Worm (Caenorhabditis elegans) whole organism, young adult: ENCODE results near the gene C25H3.17.

Experiments used
- D2030.7 ChIP-seq: fragments of 200-800 bp; sonication (Bioruptor generic); IDR thresholded peaks from 2 replicates; pipeline ENCODE4 v1.3.6; 2022; ENCODE audit warnings: missing genetic modification reagents, missing genetic modification characterization, missing compliant biosample characterization
- F49E8.2 ChIP-seq: sonication (generic microtip); optimal IDR thresholded peaks from 3 replicates; lab custom pipeline; 2017; ENCODE audit warnings: missing genetic modification characterization, mild to moderate bottlenecking, missing compliant biosample characterization, antibody characterized with exemption, moderate library complexity; ENCODE audit not compliant: insufficient read depth
- F52B5.7 ChIP-seq: sonication (generic microtip); optimal IDR thresholded peaks from 2 replicates; lab custom pipeline; 2016; ENCODE audit warnings: mild to moderate bottlenecking, missing genetic modification characterization, missing compliant biosample characterization
- F57A8.1 ChIP-seq: fragments of 200-800 bp; sonication (Bioruptor generic); optimal IDR thresholded peaks from 2 replicates; lab custom pipeline; 2018; ENCODE audit warnings: mild to moderate bottlenecking, missing genetic modification characterization, moderate library complexity, missing compliant biosample characterization
- F57C9.4 ChIP-seq: sonication (generic microtip); optimal IDR thresholded peaks from 2 replicates; lab custom pipeline; 2017; ENCODE audit warnings: mild to moderate bottlenecking, missing genetic modification characterization, missing compliant biosample characterization
- T26A5.8 ChIP-seq: sonication (generic microtip); optimal IDR thresholded peaks from 2 replicates; lab custom pipeline; 2016; ENCODE audit warnings: missing genetic modification characterization, missing compliant biosample characterization
- Y95B8A.8 ChIP-seq: fragments of 200-800 bp; sonication (Bioruptor generic); IDR thresholded peaks from 2 replicates; pipeline ENCODE4 v1.3.6; 2022; ENCODE audit warnings: missing genetic modification reagents, missing genetic modification characterization, missing compliant biosample characterization
- ZK185.1 ChIP-seq: sonication (generic microtip); optimal IDR thresholded peaks from 2 replicates; lab custom pipeline; 2016; ENCODE audit warnings: mild to moderate bottlenecking, missing genetic modification characterization, missing compliant biosample characterization; ENCODE audit not compliant: poor library complexity, severe bottlenecking
- athp-1 ChIP-seq: sonication (generic microtip); optimal IDR thresholded peaks from 2 replicates; lab custom pipeline; 2017; ENCODE audit warnings: mild to moderate bottlenecking, missing genetic modification characterization, missing compliant biosample characterization
- attf-5 ChIP-seq: fragments of 200-800 bp; sonication (Bioruptor generic); optimal IDR thresholded peaks from 2 replicates; lab custom pipeline; 2018; ENCODE audit warnings: mild to moderate bottlenecking, missing genetic modification characterization, missing compliant biosample characterization
- attf-6 ChIP-seq: fragments of 200-800 bp; sonication (Bioruptor generic); IDR thresholded peaks from 2 replicates; pipeline ENCODE4 v1.3.6; 2022; ENCODE audit warnings: missing genetic modification reagents, missing genetic modification characterization, missing compliant biosample characterization
- bed-2 ChIP-seq: fragments of 200-800 bp; sonication (Bioruptor generic); IDR thresholded peaks from 2 replicates; pipeline ENCODE4 v1.3.6; 2022; ENCODE audit warnings: missing genetic modification reagents, missing genetic modification characterization, missing compliant biosample characterization
- ceh-40 ChIP-seq: fragments of 200-800 bp; sonication (Bioruptor generic); IDR thresholded peaks from 2 replicates; pipeline ENCODE4 v1.3.6; 2022; ENCODE audit warnings: missing genetic modification characterization, missing compliant biosample characterization
- ceh-91 ChIP-seq: fragments of 200-800 bp; sonication (Bioruptor generic); IDR thresholded peaks from 2 replicates; pipeline ENCODE4 v1.3.6; 2022; ENCODE audit warnings: missing genetic modification reagents, missing genetic modification characterization, missing compliant biosample characterization
- dpl-1 ChIP-seq: fragments of 150-350 bp; optimal IDR thresholded peaks from 2 replicates; lab custom pipeline; 2014; ENCODE audit warnings: missing biosample characterization, missing genetic modification reagents, missing genetic modification characterization
- ets-4 ChIP-seq: fragments of 200-800 bp; sonication (Bioruptor generic); optimal IDR thresholded peaks from 2 replicates; lab custom pipeline; 2018; ENCODE audit warnings: mild to moderate bottlenecking, missing genetic modification characterization, missing compliant biosample characterization
- gei-17 ChIP-seq: fragments of 200-800 bp; sonication (Bioruptor generic); optimal IDR thresholded peaks from 2 replicates; lab custom pipeline; 2018; ENCODE audit warnings: mild to moderate bottlenecking, missing genetic modification characterization, missing compliant biosample characterization
- him-1 ChIP-seq: sonication (generic microtip); optimal IDR thresholded peaks from 2 replicates; lab custom pipeline; 2016; ENCODE audit warnings: missing genotype, missing genetic modification reagents, missing genetic modification characterization, missing compliant biosample characterization
- hlh-26 ChIP-seq: fragments of 200-800 bp; sonication (Bioruptor generic); conservative IDR thresholded peaks from 2 replicates; pipeline ENCODE4 v1.3.6; 2022; ENCODE audit warnings: missing genetic modification reagents, missing genetic modification characterization, missing compliant biosample characterization
- hrde-1 ChIP-seq: sonication (generic microtip); optimal IDR thresholded peaks from 2 replicates; lab custom pipeline; 2016; ENCODE audit warnings: missing genetic modification characterization, mild to moderate bottlenecking, missing compliant biosample characterization, moderate library complexity, missing genotype, missing genetic modification reagents, borderline replicate concordance
- hsf-1 ChIP-seq: fragments of 200-800 bp; sonication (Bioruptor generic); IDR thresholded peaks from 2 replicates; pipeline ENCODE4 v1.3.6; 2022; ENCODE audit warnings: missing genetic modification reagents, missing genetic modification characterization, missing compliant biosample characterization
- madf-3 ChIP-seq: fragments of 200-800 bp; sonication (Bioruptor generic); IDR thresholded peaks from 2 replicates; pipeline ENCODE4 v1.3.6; 2022; ENCODE audit warnings: missing genetic modification reagents, missing genetic modification characterization, missing compliant biosample characterization
- madf-6 ChIP-seq: fragments of 200-800 bp; sonication (Bioruptor generic); IDR thresholded peaks from 2 replicates; pipeline ENCODE4 v1.3.6; 2022; ENCODE audit warnings: missing genetic modification reagents, missing genetic modification characterization, missing compliant biosample characterization
- mcd-1 ChIP-seq: fragments of 200-800 bp; sonication (Bioruptor generic); IDR thresholded peaks from 2 replicates; pipeline ENCODE4 v1.3.6; 2022; ENCODE audit warnings: missing genetic modification reagents, missing genetic modification characterization, missing compliant biosample characterization
- mel-28 ChIP-seq: sonication (generic microtip); optimal IDR thresholded peaks from 2 replicates; lab custom pipeline; 2016; ENCODE audit warnings: borderline replicate concordance, mild to moderate bottlenecking, missing genetic modification characterization, missing compliant biosample characterization
- nfya-2 ChIP-seq: fragments of 200-800 bp; sonication (Bioruptor generic); IDR thresholded peaks from 2 replicates; pipeline ENCODE4 v1.3.6; 2022; ENCODE audit warnings: missing genetic modification reagents, missing genetic modification characterization, missing compliant biosample characterization
- nhr-120 ChIP-seq: fragments of 200-800 bp; sonication (Bioruptor generic); IDR thresholded peaks from 2 replicates; pipeline ENCODE4 v1.3.6; 2022; ENCODE audit warnings: missing genetic modification characterization, missing compliant biosample characterization
- nhr-27 ChIP-seq: fragments of 200-800 bp; sonication (Bioruptor generic); optimal IDR thresholded peaks from 2 replicates; lab custom pipeline; 2018; ENCODE audit warnings: mild to moderate bottlenecking, missing genetic modification characterization, moderate library complexity, missing compliant biosample characterization
- nhr-80 ChIP-seq: sonication (generic microtip); optimal IDR thresholded peaks from 2 replicates; lab custom pipeline; 2016; ENCODE audit warnings: missing genetic modification characterization, missing compliant biosample characterization
- pbrm-1 ChIP-seq: fragments of 200-800 bp; sonication (Bioruptor generic); IDR thresholded peaks from 2 replicates; pipeline ENCODE4 v1.3.6; 2022; ENCODE audit warnings: missing genetic modification reagents, missing genetic modification characterization, missing compliant biosample characterization
- rcor-1 ChIP-seq: fragments of 200-800 bp; sonication (Bioruptor generic); IDR thresholded peaks from 2 replicates; pipeline ENCODE4 v1.3.6; 2022; ENCODE audit warnings: missing genetic modification reagents, missing genetic modification characterization, missing compliant biosample characterization
- rec-8 ChIP-seq, 2 experiments: sonication (generic microtip); optimal IDR thresholded peaks; 2 replicates each; lab custom pipeline; 2016; ENCODE audit warnings: mild to moderate bottlenecking in 2 of 2, missing genetic modification characterization in 2 of 2, missing genetic modification reagents in 2 of 2, missing genotype in 2 of 2, missing biosample characterization in 1 of 2, missing compliant biosample characterization in 1 of 2, moderate library complexity in 1 of 2
- sdz-38 ChIP-seq: sonication (generic microtip); optimal IDR thresholded peaks from 2 replicates; lab custom pipeline; 2016; ENCODE audit warnings: missing genotype, missing genetic modification characterization, missing compliant biosample characterization
- sea-2 ChIP-seq: fragments of 200-800 bp; sonication (Bioruptor generic); IDR thresholded peaks from 2 replicates; pipeline ENCODE4 v1.3.6; 2022; ENCODE audit warnings: missing genetic modification characterization, missing compliant biosample characterization
- tbp1 ChIP-seq: fragments of 200-800 bp; sonication (Bioruptor generic); optimal IDR thresholded peaks from 2 replicates; lab custom pipeline; 2018; ENCODE audit warnings: mild to moderate bottlenecking, missing genetic modification characterization, missing compliant biosample characterization
- tbx-9 ChIP-seq: sonication (generic microtip); optimal IDR thresholded peaks from 2 replicates; lab custom pipeline; 2016; ENCODE audit warnings: borderline replicate concordance, missing genetic modification characterization, inconsistent platforms, missing compliant biosample characterization
- unc-130 ChIP-seq: sonication (generic microtip); optimal IDR thresholded peaks from 2 replicates; lab custom pipeline; 2016; ENCODE audit warnings: missing genetic modification reagents, missing genetic modification characterization, missing compliant biosample characterization
- unc-62 ChIP-seq: fragments of 150-350 bp; optimal IDR thresholded peaks from 2 replicates; lab custom pipeline; 2014; ENCODE audit warnings: missing biosample characterization, missing genetic modification reagents, missing genetic modification characterization
- xnd-1 ChIP-seq: sonication (generic microtip); optimal IDR thresholded peaks from 2 replicates; lab custom pipeline; 2016; ENCODE audit warnings: missing genotype, missing genetic modification reagents, missing genetic modification characterization, missing compliant biosample characterization
- ztf-22 ChIP-seq: fragments of 200-800 bp; sonication (Bioruptor generic); optimal IDR thresholded peaks from 2 replicates; lab custom pipeline; 2018; ENCODE audit warnings: mild to moderate bottlenecking, missing genetic modification characterization, moderate library complexity, missing compliant biosample characterization
- ztf-28 ChIP-seq: fragments of 200-800 bp; sonication (Bioruptor generic); IDR thresholded peaks from 2 replicates; pipeline ENCODE4 v1.3.6; 2022; ENCODE audit warnings: missing genetic modification reagents, missing genetic modification characterization, missing compliant biosample characterization

C25H3.17 gene

DNA sequence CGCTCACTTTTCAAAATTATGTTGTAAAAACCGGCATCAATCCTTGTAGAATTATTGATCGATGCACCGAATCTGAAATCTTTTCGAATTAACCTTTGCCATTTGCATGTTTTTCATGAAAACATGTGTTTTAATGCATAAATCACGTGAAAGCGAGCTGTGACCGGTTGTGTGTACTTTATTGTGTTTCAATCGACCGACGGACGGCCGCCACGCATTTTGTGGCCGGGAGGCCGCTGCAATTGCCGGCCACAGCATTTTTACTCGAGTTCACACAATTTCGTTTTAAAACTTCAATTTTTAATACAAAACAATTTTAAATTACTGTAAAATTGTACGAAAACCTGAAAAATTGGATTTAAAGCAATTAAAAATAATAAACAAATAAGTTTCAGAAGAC is 19.5 kb upstream of the C25H3.17 start, which contains the start of gene C25H3.11 (continued):
- TF ChIP-seq tbp1 (peak; percentile 41), gei-17 (GFP tag; lab: Kevin White, UChicago) (no peak), ztf-28 (GFP tag; lab: Robert Waterston, UW) (no peak), ZK185.1 (no peak), T26A5.8 (no peak), pbrm-1 (peak; percentile 7; the same call in 1 of the 2 replicates), ceh-91 (GFP tag; lab: Robert Waterston, UW) (no peak), madf-3 (no peak), attf-5 (GFP tag; lab: Kevin White, UChicago) (peak; percentile 79), hlh-26 (GFP tag; lab: Robert Waterston, UW) (no peak), D2030.7 (0 out of 2 replicates have a peak, but pooled peaks have one; percentile 21), madf-6 (GFP tag; lab: Robert Waterston, UW) (peak; percentile 12; the same call in 1 of the 2 replicates), hrde-1 (tag; lab: Kevin White, UChicago) (no peak), F57C9.4 (tag; lab: Kevin White, UChicago) (no peak), xnd-1 (tag; lab: Kevin White, UChicago) (no peak), nhr-120 (GFP tag; lab: Robert Waterston, UW) (no peak), ztf-22 (GFP tag; lab: Kevin White, UChicago) (no peak), sea-2 (GFP tag; lab: Robert Waterston, UW) (no peak), ets-4 (GFP tag; lab: Kevin White, UChicago) (no peak), rcor-1 (GFP tag; lab: Robert Waterston, UW) (no peak), nfya-2 (GFP tag; lab: Robert Waterston, UW) (no peak), him-1 (tag; lab: Kevin White, UChicago) (no peak), unc-62 (GFP tag; lab: Kevin White, UChicago) (no peak), tbx-9 (tag; lab: Kevin White, UChicago) (no peak), F52B5.7 (tag; lab: Kevin White, UChicago) (no peak), sdz-38 (tag; lab: Kevin White, UChicago) (no peak), attf-6 (GFP tag; lab: Robert Waterston, UW) (no peak), ceh-40 (no peak), unc-130 (GFP tag; lab: Kevin White, UChicago) (no peak)

DNA sequence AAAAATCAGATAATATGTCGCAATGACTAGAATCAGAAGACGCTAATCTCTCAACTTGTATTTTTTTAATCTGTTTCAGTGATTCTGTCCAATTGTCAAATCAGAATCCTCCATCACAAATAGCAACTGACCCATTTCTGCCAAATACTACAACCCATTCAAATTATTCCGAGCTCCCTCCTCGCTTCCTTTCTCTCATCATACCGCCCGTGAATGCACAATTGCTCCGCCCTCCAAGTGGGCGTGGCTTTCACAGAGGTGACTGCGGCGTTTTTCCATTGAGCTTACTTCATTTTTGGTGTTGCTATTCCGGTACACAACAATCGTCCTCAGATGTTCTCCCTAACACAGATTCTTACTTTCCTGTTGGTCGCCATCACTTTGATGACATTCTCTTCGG is 11.2 kb upstream of the C25H3.17 start, which contains the start of gene flp-27:
Gene flp-27, plus strand, starts transcription at position 301 of the 400 bp plus-strand sequence.
- TF ChIP-seq F57A8.1 (GFP tag; lab: Kevin White, UChicago) (no peak), nhr-80 (no peak), pbrm-1 (no peak), Y95B8A.8 (GFP tag; lab: Robert Waterston, UW) (no peak)
- TF ChIP-seq, all 124 proteins: peak for 0

DNA sequence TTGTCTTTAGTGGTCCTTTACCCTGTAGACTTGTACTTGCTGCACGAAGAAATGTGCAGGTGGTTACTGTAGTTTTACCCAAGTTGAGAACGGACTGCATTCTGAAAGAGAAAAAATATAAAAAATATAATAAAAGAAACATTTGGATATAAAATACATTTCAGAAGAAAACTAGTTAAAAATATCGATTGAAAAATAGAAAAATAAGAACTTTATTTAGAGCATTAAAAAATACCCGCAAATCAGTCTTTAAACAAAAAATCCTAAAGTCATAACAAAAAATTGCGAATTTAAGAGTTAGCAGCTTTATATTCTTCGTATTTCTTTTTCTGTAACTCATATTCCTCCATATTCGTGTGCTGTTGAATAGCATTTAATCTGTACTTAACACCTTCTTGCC is 650 bp downstream of the C25H3.17 start, which contains the start of gene C25H3.7:
Gene C25H3.7, minus strand, starts transcription at position 101 of the 400 bp plus-strand sequence.
- no peak for TF ChIP-seq bed-2 (GFP tag; lab: Robert Waterston, UW)
- TF ChIP-seq nhr-27 (tag; lab: Kevin White, UChicago), result no peak
- no peak for TF ChIP-seq mcd-1
- no peak for TF ChIP-seq rec-8 (tag; optimal IDR thresholded peaks at IDR 0.05; lab: Kevin White, UChicago)
- no peak for TF ChIP-seq F49E8.2
- no peak for TF ChIP-seq hsf-1
- no peak for TF ChIP-seq dpl-1 (GFP tag; lab: Kevin White, UChicago)
- no peak for TF ChIP-seq mel-28 (tag; lab: Kevin White, UChicago)
- no peak for TF ChIP-seq athp-1 (tag; lab: Kevin White, UChicago)
